Worm (Caenorhabditis elegans) whole organism, L4 larva: ENCODE measurements around the gene C10G8.3.

ENCODE experiments used
- D1046.2 ChIP-seq: fragments of 200-800 bp; sonication (Bioruptor generic); IDR thresholded peaks from 2 replicates; pipeline ENCODE4 v1.3.6; 2022; ENCODE audit warnings: missing genetic modification characterization, missing compliant biosample characterization
- F10B5.3 ChIP-seq: sonication (generic microtip); optimal IDR thresholded peaks from 2 replicates; lab custom pipeline; 2016; ENCODE audit warnings: mild to moderate bottlenecking, missing genetic modification characterization, missing compliant biosample characterization
- F26F4.8 ChIP-seq: fragments of 200-800 bp; sonication (Bioruptor generic); conservative IDR thresholded peaks from 2 replicates; pipeline ENCODE4 v1.3.6; 2022; ENCODE audit warnings: missing genetic modification characterization, missing compliant biosample characterization
- F44E2.7 ChIP-seq: fragments of 200-800 bp; sonication (Bioruptor generic); IDR thresholded peaks from 2 replicates; pipeline ENCODE4 v2.1.2; 2022; ENCODE audit warnings: missing genetic modification characterization, missing compliant biosample characterization
- Y105C5A.15 ChIP-seq: fragments of 200-800 bp; sonication (Bioruptor generic); IDR thresholded peaks from 2 replicates; pipeline ENCODE4 v1.3.6; 2022; ENCODE audit warnings: missing genetic modification characterization, missing compliant biosample characterization
- Y75B8A.6 ChIP-seq: fragments of 200-800 bp; sonication (Bioruptor generic); IDR thresholded peaks from 2 replicates; pipeline ENCODE4 v1.3.6; 2022; ENCODE audit warnings: missing genetic modification reagents, missing genetic modification characterization, missing compliant biosample characterization
- ZK337.2 ChIP-seq: fragments of 200-800 bp; sonication (Bioruptor generic); IDR thresholded peaks from 2 replicates; pipeline ENCODE4 v1.3.6; 2022; ENCODE audit warnings: missing genetic modification reagents, missing genetic modification characterization, missing compliant biosample characterization
- ZK546.5 ChIP-seq, 2 experiments: sonication (generic microtip); optimal IDR thresholded peaks; 2 replicates each; lab custom pipeline; 2017; ENCODE audit warnings: missing biosample characterization in 2 of 2, missing genetic modification characterization in 2 of 2
- ama-1 ChIP-seq: fragments of 150-350 bp; optimal IDR thresholded peaks from 2 replicates; lab custom pipeline; 2014; ENCODE audit warnings: inconsistent platforms, mixed read lengths
- arid-1 ChIP-seq: fragments of 200-800 bp; sonication (Bioruptor generic); conservative IDR thresholded peaks from 2 replicates; pipeline ENCODE4 v1.3.6; 2022; ENCODE audit warnings: missing genetic modification reagents, missing genetic modification characterization, missing compliant biosample characterization
- ceh-20 ChIP-seq: fragments of 200-800 bp; sonication (Bioruptor generic); IDR thresholded peaks from 2 replicates; pipeline ENCODE4 v1.3.6; 2022; ENCODE audit warnings: missing genetic modification reagents, missing genetic modification characterization, missing compliant biosample characterization
- ces-1 ChIP-seq: fragments of 150-350 bp; sonication (generic microtip); optimal IDR thresholded peaks from 4 replicates; lab custom pipeline; 2014; ENCODE audit warnings: missing biosample characterization, missing genetic modification reagents, missing genetic modification characterization
- cey-2 ChIP-seq: sonication (generic microtip); optimal IDR thresholded peaks from 3 replicates; lab custom pipeline; 2017; ENCODE audit warnings: missing genetic modification characterization, mild to moderate bottlenecking, missing compliant biosample characterization, antibody characterized with exemption, borderline replicate concordance; ENCODE audit not compliant: insufficient read depth
- daf-16 ChIP-seq, 3 experiments: sonication (generic microtip); optimal IDR thresholded peaks; 2 replicates each; lab custom pipeline; 2016 to 2017; ENCODE audit warnings: missing genetic modification characterization in 3 of 3, missing genetic modification reagents in 3 of 3, mild to moderate bottlenecking in 2 of 3, missing compliant biosample characterization in 2 of 3, missing biosample characterization in 1 of 3, moderate library complexity in 1 of 3
- daf-19 ChIP-seq: fragments of 200-800 bp; sonication (Bioruptor generic); conservative IDR thresholded peaks from 2 replicates; pipeline ENCODE4 v1.3.6; 2022; ENCODE audit warnings: missing genetic modification characterization, missing compliant biosample characterization
- dmd-8 ChIP-seq: fragments of 200-800 bp; sonication (Bioruptor generic); IDR thresholded peaks from 2 replicates; pipeline ENCODE4 v1.3.6; 2022; ENCODE audit warnings: missing genetic modification characterization, missing compliant biosample characterization
- dmd-9 ChIP-seq: fragments of 200-800 bp; sonication (Bioruptor generic); IDR thresholded peaks from 2 replicates; pipeline ENCODE4 v1.3.6; 2022; ENCODE audit warnings: missing genetic modification reagents, missing genetic modification characterization, missing compliant biosample characterization
- duxl-1 ChIP-seq: sonication (generic microtip); optimal IDR thresholded peaks from 2 replicates; lab custom pipeline; 2016; ENCODE audit warnings: mild to moderate bottlenecking, missing genetic modification characterization, moderate library complexity, missing compliant biosample characterization; ENCODE audit not compliant: poor library complexity
- fos-1 ChIP-seq: fragments of 150-350 bp; optimal IDR thresholded peaks from 2 replicates; lab custom pipeline; 2014; ENCODE audit warnings: missing biosample characterization, missing genetic modification characterization
- gei-8 ChIP-seq: fragments of 200-800 bp; sonication (Bioruptor generic); optimal IDR thresholded peaks from 2 replicates; lab custom pipeline; 2018; ENCODE audit warnings: mild to moderate bottlenecking, missing genetic modification characterization, missing compliant biosample characterization
- hif-1 ChIP-seq, 2 experiments: sonication (generic microtip); optimal IDR thresholded peaks; 2 replicates each; lab custom pipeline; 2016 to 2017; ENCODE audit warnings: missing compliant biosample characterization in 2 of 2, missing genetic modification characterization in 2 of 2, missing genetic modification reagents in 2 of 2, missing genotype in 2 of 2, mild to moderate bottlenecking in 1 of 2
- hlh-11 ChIP-seq: fragments of 200-800 bp; sonication (Bioruptor generic); optimal IDR thresholded peaks from 2 replicates; lab custom pipeline; 2018; ENCODE audit warnings: mild to moderate bottlenecking, missing genetic modification characterization, missing compliant biosample characterization
- hlh-30 ChIP-seq: sonication (generic microtip); optimal IDR thresholded peaks from 2 replicates; lab custom pipeline; 2017; ENCODE audit warnings: antibody characterized with exemption, mild to moderate bottlenecking, missing genetic modification characterization, missing compliant biosample characterization; ENCODE audit not compliant: insufficient read depth
- hmg-1.1 ChIP-seq: fragments of 200-800 bp; sonication (Bioruptor generic); IDR thresholded peaks from 2 replicates; pipeline ENCODE4 v1.3.6; 2022; ENCODE audit warnings: missing genetic modification reagents, missing genetic modification characterization, missing compliant biosample characterization
- lin-13 ChIP-seq: fragments of 150-350 bp; optimal IDR thresholded peaks from 2 replicates; lab custom pipeline; 2014; ENCODE audit warnings: missing biosample characterization, missing genetic modification reagents, missing genetic modification characterization
- lin-39 ChIP-seq: fragments of 150-350 bp; optimal IDR thresholded peaks from 2 replicates; lab custom pipeline; 2014; ENCODE audit warnings: missing biosample characterization, missing genetic modification reagents, missing genetic modification characterization
- lir-3 ChIP-seq: sonication (generic microtip); optimal IDR thresholded peaks from 2 replicates; lab custom pipeline; 2016; ENCODE audit warnings: mild to moderate bottlenecking, missing genetic modification characterization, missing compliant biosample characterization
- madf-9 ChIP-seq: fragments of 200-800 bp; sonication (Bioruptor generic); conservative IDR thresholded peaks from 2 replicates; pipeline ENCODE4 v1.3.6; 2022; ENCODE audit warnings: missing genetic modification reagents, missing genetic modification characterization, missing compliant biosample characterization
- mdt-29 ChIP-seq: fragments of 200-800 bp; sonication (Bioruptor generic); IDR thresholded peaks from 2 replicates; pipeline ENCODE4 v1.3.6; 2022; ENCODE audit warnings: missing genetic modification reagents, missing genetic modification characterization, missing compliant biosample characterization
- mep-1 ChIP-seq: fragments of 150-350 bp; sonication (generic microtip); optimal IDR thresholded peaks from 3 replicates; lab custom pipeline; 2014; ENCODE audit warnings: missing biosample characterization, missing genetic modification characterization
- mes-2 ChIP-seq: sonication (generic microtip); optimal IDR thresholded peaks from 2 replicates; lab custom pipeline; 2016; ENCODE audit warnings: missing genotype, mild to moderate bottlenecking, missing genetic modification characterization, missing compliant biosample characterization; ENCODE audit not compliant: poor library complexity, severe bottlenecking
- mxl-3 ChIP-seq: fragments of 200-800 bp; sonication (Bioruptor generic); optimal IDR thresholded peaks from 2 replicates; lab custom pipeline; 2018; ENCODE audit warnings: mild to moderate bottlenecking, missing genetic modification characterization, missing compliant biosample characterization
- nhr-10 ChIP-seq: fragments of 150-350 bp; optimal IDR thresholded peaks from 2 replicates; lab custom pipeline; 2014; ENCODE audit warnings: missing biosample characterization, missing genetic modification characterization
- nhr-102 ChIP-seq: sonication (generic microtip); optimal IDR thresholded peaks from 2 replicates; lab custom pipeline; 2016; ENCODE audit warnings: mild to moderate bottlenecking, missing genetic modification characterization, moderate library complexity, missing compliant biosample characterization
- nhr-48 ChIP-seq: sonication (generic microtip); optimal IDR thresholded peaks from 2 replicates; lab custom pipeline; 2016; ENCODE audit warnings: mild to moderate bottlenecking, missing genetic modification characterization, missing compliant biosample characterization
- nhr-6 ChIP-seq: fragments of 150-350 bp; optimal IDR thresholded peaks from 2 replicates; lab custom pipeline; 2014; ENCODE audit warnings: missing biosample characterization, missing genetic modification characterization
- nhr-76 ChIP-seq: fragments of 150-350 bp; optimal IDR thresholded peaks from 2 replicates; lab custom pipeline; 2014; ENCODE audit warnings: missing biosample characterization, missing genetic modification characterization
- php-3 ChIP-seq: fragments of 200-800 bp; sonication (Bioruptor generic); IDR thresholded peaks from 2 replicates; pipeline ENCODE4 v1.3.6; 2022; ENCODE audit warnings: missing genetic modification reagents, missing genetic modification characterization, missing compliant biosample characterization
- rbr-2 ChIP-seq: sonication (generic microtip); optimal IDR thresholded peaks from 2 replicates; lab custom pipeline; 2016; ENCODE audit warnings: missing genotype, missing genetic modification characterization, missing compliant biosample characterization
- set-16 ChIP-seq: fragments of 200-800 bp; sonication (Bioruptor generic); IDR thresholded peaks from 2 replicates; pipeline ENCODE4 v1.3.6; 2022; ENCODE audit warnings: missing genetic modification reagents, missing genetic modification characterization, missing compliant biosample characterization
- skn-1 ChIP-seq: fragments of 150-350 bp; optimal IDR thresholded peaks from 2 replicates; lab custom pipeline; 2014; ENCODE audit warnings: missing biosample characterization, missing genetic modification characterization
- snpc-4 ChIP-seq: fragments of 150-350 bp; optimal IDR thresholded peaks from 2 replicates; lab custom pipeline; 2014; ENCODE audit warnings: missing biosample characterization, missing genetic modification characterization
- spr-1 ChIP-seq: sonication (generic microtip); optimal IDR thresholded peaks from 2 replicates; lab custom pipeline; 2016; ENCODE audit warnings: mild to moderate bottlenecking, missing genetic modification characterization, missing compliant biosample characterization
- spr-3 ChIP-seq: fragments of 200-800 bp; sonication (Bioruptor generic); optimal IDR thresholded peaks from 2 replicates; lab custom pipeline; 2018; ENCODE audit warnings: mild to moderate bottlenecking, missing genetic modification characterization, missing compliant biosample characterization
- unc-130 ChIP-seq: sonication (generic microtip); optimal IDR thresholded peaks from 2 replicates; lab custom pipeline; 2016; ENCODE audit warnings: missing genetic modification reagents, missing genetic modification characterization, missing compliant biosample characterization
- unc-62 ChIP-seq, 3 experiments: fragments of 150-350 bp in 1 of 3; sonication (generic microtip); optimal IDR thresholded peaks in 2 of 3; peaks in 1 of 3; 1 replicate in 1 of 3; 2 replicates in 2 of 3; lab custom pipeline; 2014 to 2017; ENCODE audit warnings: missing biosample characterization in 3 of 3, missing genetic modification characterization in 3 of 3, missing genetic modification reagents in 3 of 3, missing genotype in 1 of 3
- vab-7 ChIP-seq: fragments of 200-800 bp; sonication (Bioruptor generic); IDR thresholded peaks from 2 replicates; pipeline ENCODE4 v1.3.6; 2022; ENCODE audit warnings: missing genetic modification reagents, missing genetic modification characterization, missing compliant biosample characterization
- zip-11 ChIP-seq: fragments of 200-800 bp; sonication (Bioruptor generic); IDR thresholded peaks from 2 replicates; pipeline ENCODE4 v1.3.6; 2022; ENCODE audit warnings: missing genetic modification characterization, missing compliant biosample characterization
- ztf-11 ChIP-seq: fragments of 150-350 bp; optimal IDR thresholded peaks from 2 replicates; lab custom pipeline; 2014; ENCODE audit warnings: missing biosample characterization, missing genetic modification characterization

C10G8.3 gene

DNA sequence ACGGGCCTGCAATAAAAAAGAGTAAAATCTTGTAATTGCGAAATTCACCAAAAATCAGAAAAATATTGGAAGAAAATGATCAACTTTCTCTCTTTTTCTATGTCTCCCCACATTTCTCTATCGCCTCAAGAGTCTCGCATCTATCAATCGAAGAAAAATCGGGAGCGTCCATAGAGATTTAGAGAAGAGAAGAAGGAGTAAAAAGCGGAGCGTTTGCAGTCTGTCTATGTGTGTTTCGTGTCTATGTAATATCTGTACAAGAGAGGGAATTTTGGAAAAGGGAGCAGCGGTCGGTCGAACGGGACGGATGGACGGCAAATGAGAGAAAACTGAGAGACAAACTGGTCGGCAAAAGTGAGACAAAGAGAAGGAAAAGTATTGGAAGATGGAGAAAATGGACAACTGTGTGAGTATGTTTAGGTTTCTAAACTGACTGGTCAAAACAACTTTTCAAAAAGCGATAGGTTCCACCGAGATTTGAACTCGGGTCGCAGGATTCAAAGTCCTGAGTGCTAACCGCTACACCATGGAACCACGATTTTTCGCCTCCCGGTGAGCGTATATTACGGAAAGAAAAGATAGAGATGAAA lies 17.2 kb downstream of the C10G8.3 start (continued):
- peak; percentile 69 for TF ChIP-seq spr-1 (tag; lab: Kevin White, UChicago)
- no peak for TF ChIP-seq unc-130 (GFP tag; lab: Kevin White, UChicago)
- 0 out of 2 replicates have a peak, but pooled peaks have one; percentile 47 for TF ChIP-seq D1046.2 (GFP tag; lab: Robert Waterston, UW)
- TF ChIP-seq lin-13 (GFP tag; lab: Kevin White, UChicago) = peak; percentile 28
- no peak for TF ChIP-seq daf-19 (GFP tag; lab: Robert Waterston, UW)
- TF ChIP-seq F26F4.8 (GFP tag; lab: Robert Waterston, UW) = no peak
- no peak for TF ChIP-seq ama-1 (lab: Kevin White, UChicago)
- no peak for TF ChIP-seq hlh-30 (tag; lab: Kevin White, UChicago)
- no peak for TF ChIP-seq set-16
- TF ChIP-seq F10B5.3 (tag; lab: Kevin White, UChicago) = no peak
- peak; percentile 4 for TF ChIP-seq mxl-3 (GFP tag; lab: Kevin White, UChicago)
- TF ChIP-seq Y75B8A.6 = no peak
- no peak for TF ChIP-seq nhr-10 (tag; lab: Kevin White, UChicago)
- TF ChIP-seq lir-3 (tag; lab: Kevin White, UChicago) = no peak
- no peak for TF ChIP-seq snpc-4 (tag; lab: Kevin White, UChicago)
- TF ChIP-seq hif-1 (tag; optimal IDR thresholded peaks at IDR 0.05; lab: Kevin White, UChicago) = no peak
- no peak for TF ChIP-seq arid-1 (GFP tag; lab: Robert Waterston, UW)
- TF ChIP-seq duxl-1 (tag; lab: Kevin White, UChicago) = peak; percentile 29
- 0 out of 2 replicates have a peak, but pooled peaks have one; percentile 37 for TF ChIP-seq vab-7
- peak; percentile 54 for TF ChIP-seq mep-1
- no peak for TF ChIP-seq Y105C5A.15 (GFP tag; lab: Robert Waterston, UW)
- TF ChIP-seq gei-8 (GFP tag; lab: Kevin White, UChicago) = peak; percentile 28
- no peak for TF ChIP-seq ZK337.2 (GFP tag; lab: Robert Waterston, UW)
- TF ChIP-seq nhr-76 = no peak
- no peak for TF ChIP-seq php-3 (GFP tag; lab: Robert Waterston, UW)
- peak in 1 of 2 experiments; percentile 41 for TF ChIP-seq unc-62 (GFP tag; optimal IDR thresholded peaks at IDR 0.05 in 1 of 2; lab: Kevin White, UChicago)
- no peak for TF ChIP-seq unc-62 (tag; optimal IDR thresholded peaks at IDR 0.05; lab: Kevin White, UChicago)
- TF ChIP-seq cey-2 (tag; lab: Kevin White, UChicago) = no peak
- TF ChIP-seq zip-11 (GFP tag; lab: Robert Waterston, UW) = no peak
- peak; percentile 65; the same call in 1 of the 2 replicates for TF ChIP-seq dmd-8 (GFP tag; lab: Robert Waterston, UW)
- peak; percentile 85 for TF ChIP-seq hlh-11 (tag; lab: Kevin White, UChicago)
- TF ChIP-seq ztf-11 (tag; lab: Kevin White, UChicago) = no peak
- peak; percentile 58 to 81 for TF ChIP-seq daf-16 (GFP tag; optimal IDR thresholded peaks at IDR 0.05; lab: Kevin White, UChicago)
- TF ChIP-seq daf-16 (tag; optimal IDR thresholded peaks at IDR 0.05; lab: Kevin White, UChicago) = peak; percentile 79
- TF ChIP-seq ceh-20 (GFP tag; lab: Robert Waterston, UW) = 0 out of 2 replicates have a peak, but pooled peaks have one; percentile 21
- 0 out of 2 replicates have a peak, but pooled peaks have one; percentile 29 for TF ChIP-seq dmd-9 (GFP tag; lab: Robert Waterston, UW)
- no peak for TF ChIP-seq fos-1
- no peak for TF ChIP-seq lin-39 (tag; lab: Kevin White, UChicago)
- peak; percentile 41 for TF ChIP-seq spr-3 (GFP tag; lab: Kevin White, UChicago)
- no peak for TF ChIP-seq skn-1 (tag; lab: Kevin White, UChicago)
- TF ChIP-seq madf-9 = no peak
- TF ChIP-seq nhr-6 (tag; lab: Kevin White, UChicago) = no peak
- TF ChIP-seq hmg-1.1 (GFP tag; lab: Robert Waterston, UW) = peak; percentile 44; the same call in 1 of the 2 replicates
- TF ChIP-seq mes-2 (tag; lab: Kevin White, UChicago) = peak; percentile 35
- TF ChIP-seq ZK546.5 (tag; optimal IDR thresholded peaks at IDR 0.05; lab: Kevin White, UChicago) = no peak
- TF ChIP-seq rbr-2 (tag; lab: Kevin White, UChicago) = peak; percentile 29
- TF ChIP-seq nhr-48 (tag; lab: Kevin White, UChicago) = peak; percentile 72
- no peak for TF ChIP-seq ces-1 (GFP tag; lab: Kevin White, UChicago)
- no peak for TF ChIP-seq mdt-29 (GFP tag; lab: Robert Waterston, UW)
- no peak for TF ChIP-seq nhr-102 (tag; lab: Kevin White, UChicago)
- TF ChIP-seq F44E2.7 (GFP tag; lab: Robert Waterston, UW) = no peak
